Fruit fly (Drosophila melanogaster) whole organism: ENCODE results near the gene CG45081.

Source experiments
- CG8478 ChIP-seq: fragments of >200 bp; optimal IDR thresholded peaks from 2 replicates; lab custom pipeline; 2018; ENCODE audit warnings: inconsistent platforms
- Dll ChIP-seq: fragments of >200 bp; optimal IDR thresholded peaks from 2 replicates; lab custom pipeline; 2017
- EcR ChIP-seq, 2 experiments: fragments of >200 bp; optimal IDR thresholded peaks; 2 replicates each; lab custom pipeline; 2017; ENCODE audit warnings: missing biosample characterization in 2 of 2, missing genetic modification characterization in 2 of 2, missing genetic modification reagents in 2 of 2
- pan ChIP-seq: fragments of >200 bp; optimal IDR thresholded peaks from 2 replicates; lab custom pipeline; 2017
- psq ChIP-seq: fragments of >200 bp; optimal IDR thresholded peaks from 2 replicates; lab custom pipeline; 2017
- usp ChIP-seq: fragments of >200 bp; optimal IDR thresholded peaks from 2 replicates; lab custom pipeline; 2017; ENCODE audit warnings: missing biosample characterization, missing genetic modification characterization, mixed read lengths

CG45081 gene

dm6 chr3L:19292440-19293175 lies 26.7 kb downstream of the CG45081 start, which contains the start of gene Gbs-76A:
Gbs-76A (minus strand) TSS chr3L:19292766.
- TF ChIP-seq Dll (lab: Kevin White, UChicago): peak; percentile 64
- no peak for TF ChIP-seq EcR (GFP tag; optimal IDR thresholded peaks at IDR 0.05; lab: Kevin White, UChicago)

dm6 chr3L:19293178-19293741 lies 27.4 kb downstream of the CG45081 start:
- TF ChIP-seq CG8478 (lab: Kevin White, UChicago) (no peak), pan (lab: Kevin White, UChicago) (no peak), Dll (lab: Kevin White, UChicago) (no peak), EcR (GFP tag; optimal IDR thresholded peaks at IDR 0.05; lab: Kevin White, UChicago) (peak in 1 of 2 experiments; percentile 18), psq (lab: Kevin White, UChicago) (no peak), usp (GFP tag; lab: Kevin White, UChicago) (no peak)

dm6 chr3L:19294235-19294612 lies 28.4 kb downstream of the CG45081 start, which contains the start of gene fal:
fal (plus strand) TSS chr3L:19294564.
- TF ChIP-seq EcR (GFP tag; optimal IDR thresholded peaks at IDR 0.05; lab: Kevin White, UChicago): no peak
- TF ChIP-seq pan (lab: Kevin White, UChicago): no peak
- TF ChIP-seq Dll (lab: Kevin White, UChicago): no peak
- no peak for TF ChIP-seq CG8478 (lab: Kevin White, UChicago)
- TF ChIP-seq psq (lab: Kevin White, UChicago): no peak
- TF ChIP-seq usp (GFP tag; lab: Kevin White, UChicago): no peak

- TF ChIP-seq EcR (GFP tag; optimal IDR thresholded peaks at IDR 0.05; lab: Kevin White, UChicago): no peak
- no peak for TF ChIP-seq pan (lab: Kevin White, UChicago)
- TF ChIP-seq CG8478 (lab: Kevin White, UChicago): no peak
- no peak for TF ChIP-seq usp (GFP tag; lab: Kevin White, UChicago)
These were observed 28.9 kb downstream of the CG45081 start for dm6 chr3L:19294613-19295299.

- TF ChIP-seq Dll (lab: Kevin White, UChicago) (no peak), usp (GFP tag; lab: Kevin White, UChicago) (no peak), CG8478 (lab: Kevin White, UChicago) (no peak), pan (lab: Kevin White, UChicago) (no peak), psq (lab: Kevin White, UChicago) (no peak), EcR (GFP tag; optimal IDR thresholded peaks at IDR 0.05; lab: Kevin White, UChicago) (no peak)
These were observed 49.0 kb downstream of the CG45081 start for dm6 chr3L:19314877-19315276.
